Worm (Caenorhabditis elegans) whole organism, mixed stage, embryonic: ENCODE data around the gene tebp-1.

Experiments used
- blmp-1 ChIP-seq: fragments of 150-350 bp; optimal IDR thresholded peaks from 2 replicates; lab custom pipeline; 2014; ENCODE audit warnings: missing biosample characterization, missing genetic modification characterization
- ces-1 ChIP-seq: fragments of 150-350 bp; optimal IDR thresholded peaks from 2 replicates; lab custom pipeline; 2014; ENCODE audit warnings: missing biosample characterization, missing genetic modification reagents, missing genetic modification characterization
- flh-1 ChIP-seq: fragments of 200-800 bp; sonication (Bioruptor generic); optimal IDR thresholded peaks from 2 replicates; lab custom pipeline; 2018; ENCODE audit warnings: mild to moderate bottlenecking, missing genetic modification characterization, moderate library complexity, missing compliant biosample characterization
- lin-13 ChIP-seq: fragments of 150-350 bp; optimal IDR thresholded peaks from 2 replicates; lab custom pipeline; 2014; ENCODE audit warnings: missing biosample characterization, missing genetic modification characterization
- nhr-12 ChIP-seq: fragments of 150-350 bp; optimal IDR thresholded peaks from 2 replicates; lab custom pipeline; 2014; ENCODE audit warnings: missing biosample characterization, missing genetic modification characterization
- pha-4 ChIP-seq: fragments of 150-350 bp; optimal IDR thresholded peaks from 2 replicates; lab custom pipeline; 2018; ENCODE audit warnings: missing biosample characterization, missing genetic modification reagents, missing genetic modification characterization
- unc-39 ChIP-seq: fragments of 150-350 bp; optimal IDR thresholded peaks from 2 replicates; lab custom pipeline; 2014; ENCODE audit warnings: missing biosample characterization, missing genetic modification characterization

DNA sequence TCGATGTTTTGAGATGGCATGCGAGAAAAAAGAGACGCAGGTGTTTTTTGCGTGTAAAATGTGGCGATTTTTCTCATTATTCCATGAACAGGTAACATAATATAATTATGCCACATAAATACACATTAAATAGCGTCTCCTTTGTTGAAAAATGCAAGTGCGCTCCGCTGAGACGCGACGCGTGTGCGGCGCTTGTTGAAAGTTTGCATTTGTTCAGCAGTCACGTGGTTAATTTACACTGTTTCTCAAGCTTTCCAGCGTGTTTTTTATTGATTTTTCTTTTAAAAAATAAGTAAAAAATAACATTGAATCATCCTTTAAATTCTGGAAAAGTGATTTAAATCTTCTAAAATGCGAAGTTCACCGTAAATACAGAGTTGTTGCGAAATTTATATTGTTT is 37.8 kb downstream of the tebp-1 start:
- no peak for TF ChIP-seq nhr-12 (tag; lab: Kevin White, UChicago)
- TF ChIP-seq ces-1 (GFP tag; lab: Kevin White, UChicago), result peak; percentile 91
- no peak for TF ChIP-seq unc-39 (tag; lab: Kevin White, UChicago)
- peak; percentile 95 for TF ChIP-seq pha-4 (tag; lab: Kevin White, UChicago)
- TF ChIP-seq lin-13 (tag; lab: Kevin White, UChicago), result peak; percentile 82
- TF ChIP-seq flh-1 (GFP tag; lab: Kevin White, UChicago), result no peak
- TF ChIP-seq blmp-1, result no peak
